Comparison of ENCODE assay signal across 3 fruit fly cellular contexts in the genomic region with DNA sequence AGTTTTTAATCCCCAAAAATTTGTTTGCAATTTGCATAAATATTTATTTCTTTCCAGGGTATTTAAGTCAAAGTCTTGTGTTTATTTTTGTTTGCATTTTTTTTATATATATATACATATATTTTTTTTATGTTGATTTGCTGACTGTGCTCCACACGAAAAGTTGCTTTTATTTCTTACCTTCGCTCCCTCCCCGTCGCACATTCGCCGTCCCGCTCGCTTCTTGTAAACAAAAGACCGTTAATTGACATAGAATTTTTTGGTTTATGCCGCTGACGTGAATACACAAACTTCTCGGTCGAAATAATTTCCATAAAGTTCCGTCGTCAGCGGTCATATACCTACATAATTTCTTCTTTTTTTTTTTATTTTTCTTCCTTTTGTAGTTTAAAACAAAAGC.
TF ChIP-seq lines count a peak whose summit lies in the region.

No protein-coding gene starts in this region.

- no peak for TF ChIP-seq CTCF in whole organism, embryonic (GFP tag; optimal IDR thresholded peaks at IDR 0.05; lab: Kevin White, UChicago)

TF ChIP-seq in whole organism, adult, 20 proteins besides CTCF, POLR2A, EP300 and RAD21:
- peak; percentile 90 for TF ChIP-seq tj (GFP tag; optimal IDR thresholded peaks at IDR 0.05; lab: Kevin White, UChicago)
- no peak for TF ChIP-seq cic (GFP tag; optimal IDR thresholded peaks at IDR 0.05; lab: Kevin White, UChicago)
TF ChIP-seq in whole organism, adult: peak in this region for 1.

TF ChIP-seq in whole organism, embryonic, 481 proteins besides CTCF, POLR2A, EP300 and RAD21:
- TF ChIP-seq sens (GFP tag; lab: Kevin White, UChicago) (peak; percentile 44), sqz (GFP tag; optimal IDR thresholded peaks at IDR 0.05; lab: Kevin White, UChicago) (peak; percentile 23), sr (GFP tag; IDR thresholded peaks at IDR 0.05; lab: Robert Waterston, UW) (no peak)

TF ChIP-seq in whole organism, prepupa, 60 proteins besides CTCF, POLR2A, EP300 and RAD21:
- no peak for TF ChIP-seq CG16779 (tag; optimal IDR thresholded peaks at IDR 0.05; lab: Kevin White, UChicago)
- no peak for TF ChIP-seq CG1621 (tag; optimal IDR thresholded peaks at IDR 0.05; lab: Kevin White, UChicago)
- TF ChIP-seq CG6792 (GFP tag; optimal IDR thresholded peaks at IDR 0.05; lab: Kevin White, UChicago) = no peak
- TF ChIP-seq CG11902 (GFP tag; optimal IDR thresholded peaks at IDR 0.05; lab: Kevin White, UChicago) = no peak
- no peak for TF ChIP-seq CG8119 (GFP tag; IDR thresholded peaks at IDR 0.05; lab: Robert Waterston, UW)
- TF ChIP-seq CG8632 (GFP tag; optimal IDR thresholded peaks at IDR 0.05; lab: Kevin White, UChicago) = no peak
- TF ChIP-seq fkh (GFP tag; optimal IDR thresholded peaks at IDR 0.05; lab: Kevin White, UChicago) = peak; percentile 56
